Worm (Caenorhabditis elegans): ENCODE results near the gene aqp-4.

Gene aqp-4

DNA sequence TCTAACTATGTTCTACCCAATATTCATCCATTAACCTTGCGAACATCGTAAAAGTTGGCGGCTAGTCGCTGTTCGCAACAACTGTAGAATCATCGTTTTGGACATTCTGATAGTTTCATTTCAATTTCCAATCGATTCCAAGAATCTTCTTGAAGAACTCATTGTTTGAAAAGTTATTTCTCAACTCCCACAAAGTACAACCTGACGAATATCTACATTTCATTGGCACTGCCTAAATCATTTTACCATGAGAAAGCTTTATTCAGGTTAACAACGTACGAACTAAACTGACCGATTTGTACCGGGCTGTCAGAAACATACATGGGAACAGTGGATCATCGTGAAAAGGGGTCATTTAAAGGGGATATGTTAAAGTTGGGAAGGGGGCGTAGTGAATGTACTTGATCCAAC is 49.4 kb downstream of the aqp-4 start, which contains the start of gene F46B6.6 (continued):
- no peak for TF ChIP-seq aptf-3 (GFP tag; IDR thresholded peaks at IDR 0.05)
- TF ChIP-seq nhr-120 (GFP tag; IDR thresholded peaks at IDR 0.05) = no peak
- no peak for TF ChIP-seq nhr-80 (tag; optimal IDR thresholded peaks at IDR 0.05)
- peak; percentile 11 for TF ChIP-seq snpc-1.1 (tag; optimal IDR thresholded peaks at IDR 0.05; ENCODE audit: insufficient read depth)
- no peak for TF ChIP-seq snpc-3.4 (tag; optimal IDR thresholded peaks at IDR 0.05)
- TF ChIP-seq ztf-25 (GFP tag; IDR thresholded peaks at IDR 0.05) = no peak
- TF ChIP-seq mcd-1 (GFP tag; IDR thresholded peaks at IDR 0.05) = no peak
- no peak for TF ChIP-seq T26A5.8 (tag; optimal IDR thresholded peaks at IDR 0.05)
- TF ChIP-seq nfya-1 (tag; optimal IDR thresholded peaks at IDR 0.05; ENCODE audit: borderline replicate concordance, insufficient read depth) = no peak
- TF ChIP-seq Y53F4B.3 (GFP tag; IDR thresholded peaks at IDR 0.05) = no peak
- no peak for TF ChIP-seq sptf-2 (GFP tag; optimal IDR thresholded peaks at IDR 0.05)
- TF ChIP-seq F57A8.1 (GFP tag; optimal IDR thresholded peaks at IDR 0.05) = no peak
- TF ChIP-seq ekl-4 (GFP tag; IDR thresholded peaks at IDR 0.05) = peak; percentile 50; the same call in 1 of the 2 replicates
- TF ChIP-seq madf-8 (GFP tag; conservative IDR thresholded peaks at IDR 0.05) = no peak; the same call in 1 of the 2 replicates
- TF ChIP-seq F57C9.4 (tag; optimal IDR thresholded peaks at IDR 0.05) = no peak
- no peak for TF ChIP-seq Y67H2A.10 (GFP tag; conservative IDR thresholded peaks at IDR 0.05)
- TF ChIP-seq ztf-28 (GFP tag; IDR thresholded peaks at IDR 0.05) = no peak
- no peak for TF ChIP-seq xnd-1 (tag; optimal IDR thresholded peaks at IDR 0.05)

Data from whole organism, young adult.